Fruit fly (Drosophila melanogaster): Measurements from ENCODE around the gene Axs.

Gene Axs

DNA sequence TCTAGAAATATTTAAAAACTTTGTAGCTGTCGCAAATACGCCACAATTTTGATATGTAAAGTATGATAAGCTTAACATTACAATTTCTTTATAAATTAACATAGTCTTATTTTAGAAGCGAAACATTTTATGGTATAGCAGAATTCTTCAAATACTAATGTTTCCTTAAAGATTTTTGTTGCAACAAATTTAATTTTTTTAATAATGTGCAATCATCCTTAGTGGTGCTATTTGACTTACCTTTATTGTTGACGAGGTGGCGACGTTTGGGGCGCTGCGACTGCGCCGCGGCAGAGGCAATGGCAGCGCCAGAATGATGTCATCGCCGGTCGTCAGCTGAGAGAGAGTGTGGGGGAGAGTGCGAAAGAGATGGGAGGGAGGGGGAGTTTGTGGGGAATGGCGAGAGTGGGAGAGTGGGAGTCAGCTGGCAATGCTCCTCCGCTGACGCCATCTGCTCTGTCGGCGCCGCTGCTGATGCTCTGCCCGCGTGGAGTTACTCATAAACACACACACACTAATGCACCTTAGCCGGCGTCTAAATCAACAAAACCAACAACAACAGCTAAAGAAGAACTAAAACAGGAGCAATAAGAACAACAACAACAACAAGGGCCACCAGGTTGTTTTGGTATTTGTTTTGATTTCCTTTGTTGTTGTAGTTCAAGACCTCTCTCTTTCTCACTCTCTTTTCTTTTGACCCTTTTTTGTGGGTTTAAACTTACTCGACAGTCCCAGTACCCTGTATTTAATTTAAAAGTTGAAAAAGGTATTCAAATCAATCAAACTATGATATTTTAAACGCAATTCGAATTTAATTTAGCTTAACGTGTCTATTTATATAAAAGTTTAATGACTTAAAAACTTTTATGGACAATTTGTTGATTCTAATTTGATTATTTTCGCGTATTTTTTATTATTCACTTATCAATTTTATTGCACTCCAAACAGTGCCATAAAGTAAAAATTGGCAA lies 39.8 kb upstream of the Axs start (continued):
- TF ChIP-seq ham (GFP tag; IDR thresholded peaks at IDR 0.05) (no peak), Dad (GFP tag; optimal IDR thresholded peaks at IDR 0.05) (no peak), Ravus (GFP tag; IDR thresholded peaks at IDR 0.05) (peak; percentile 15; the same call in 1 of the 2 replicates), maf-S (GFP tag; optimal IDR thresholded peaks at IDR 0.05) (peak; percentile 46), mld (GFP tag; IDR thresholded peaks at IDR 0.05; ENCODE audit: partially characterized antibody) (no peak), hbn (GFP tag; IDR thresholded peaks at IDR 0.05; ENCODE audit: partially characterized antibody) (no peak), gcm (GFP tag; optimal IDR thresholded peaks at IDR 0.05) (peak; percentile 71), zen (tag; optimal IDR thresholded peaks at IDR 0.05) (no peak), grn (GFP tag; optimal IDR thresholded peaks at IDR 0.05) (no peak), vvl (GFP tag; IDR thresholded peaks at IDR 0.05) (peak; percentile 51), Doc3 (GFP tag; IDR thresholded peaks at IDR 0.05; ENCODE audit: partially characterized antibody) (no peak), bsh (GFP tag; optimal IDR thresholded peaks at IDR 0.05) (peak in 1 of 2 experiments; percentile 81), TFAM (GFP tag; optimal IDR thresholded peaks at IDR 0.05) (no peak)

DNA sequence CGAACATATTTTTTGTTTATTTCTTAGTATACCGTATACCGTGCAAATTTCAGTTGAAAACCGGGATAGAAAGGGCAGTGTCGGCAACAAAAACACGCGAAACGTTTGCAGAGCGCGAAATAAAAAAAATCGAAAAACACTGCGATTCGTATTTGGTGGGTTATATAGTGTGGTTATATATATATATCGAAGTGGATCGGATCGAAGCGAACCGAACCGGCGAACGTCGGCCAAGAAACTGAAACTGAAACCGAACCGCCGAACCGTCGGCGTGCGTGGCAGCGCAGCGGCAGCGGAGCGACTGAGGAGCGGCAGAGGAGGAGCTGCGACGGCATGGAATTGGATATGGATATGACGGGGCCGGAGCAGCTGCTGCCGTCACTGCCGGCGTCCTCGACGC lies 37.5 kb upstream of the Axs start, which contains the start of the genes CG32572 and CG34325:
CG32572 (plus strand) TSS at position 16 of the 400 bp plus-strand sequence.
CG34325 (minus strand) TSS at position 244 of the 400 bp plus-strand sequence.
- TF ChIP-seq ci (GFP tag; IDR thresholded peaks at IDR 0.05), result 0 out of 3 replicates have a peak, but pooled peaks have one; percentile 16
- TF ChIP-seq CG13894 (tag; optimal IDR thresholded peaks at IDR 0.05), result peak; percentile 2
- no peak for TF ChIP-seq Tbp (GFP tag; optimal IDR thresholded peaks at IDR 0.05)
- TF ChIP-seq CG16779 (GFP tag; IDR thresholded peaks at IDR 0.05), result 0 out of 2 replicates have a peak, but pooled peaks have one; percentile 8
- TF ChIP-seq Deaf1 (tag; optimal IDR thresholded peaks at IDR 0.05), result peak; percentile 73
- TF ChIP-seq Med (GFP tag), result peak; percentile 11
- peak; percentile 54; the same call in 1 of the 3 replicates for TF ChIP-seq CG14050 (GFP tag; IDR thresholded peaks at IDR 0.05)
- no peak for TF ChIP-seq psq (GFP tag; optimal IDR thresholded peaks at IDR 0.05)
- TF ChIP-seq CG6654 (GFP tag; optimal IDR thresholded peaks at IDR 0.05), result no peak
- TF ChIP-seq sens (GFP tag), result peak; percentile 17
- no peak for TF ChIP-seq Bteb2 (GFP tag; optimal IDR thresholded peaks at IDR 0.05)
- TF ChIP-seq Adf1 (GFP tag; IDR thresholded peaks at IDR 0.05), result peak; percentile 91

DNA sequence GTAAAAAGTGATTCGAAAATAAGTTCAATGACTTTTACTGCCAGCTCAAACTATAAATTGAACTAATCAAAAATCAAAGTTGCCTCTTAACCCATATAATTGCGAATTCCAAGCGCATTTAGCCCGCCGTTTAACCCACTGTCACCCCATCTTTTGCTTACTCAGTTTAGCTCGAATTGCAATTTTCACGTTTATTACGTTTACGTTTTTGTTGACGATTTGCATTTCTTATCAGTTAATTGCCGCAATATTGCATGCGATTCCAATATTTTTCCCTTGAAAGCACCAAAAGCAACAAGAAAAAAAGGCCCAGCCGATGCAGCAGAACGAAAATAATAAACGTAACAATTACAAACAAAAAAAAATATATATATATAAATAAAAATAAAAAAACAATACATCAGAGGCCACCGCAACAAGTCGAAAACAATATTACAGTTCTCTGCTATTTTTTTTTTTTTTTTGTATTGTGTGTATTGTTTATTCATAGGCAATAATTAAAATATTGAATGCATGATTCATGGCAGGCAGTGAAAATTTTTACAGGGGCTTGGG lies 34.6 kb upstream of the Axs start:
- TF ChIP-seq lbe (GFP tag; optimal IDR thresholded peaks at IDR 0.05) (peak; percentile 6), Antp (GFP tag; optimal IDR thresholded peaks at IDR 0.05) (no peak)

DNA sequence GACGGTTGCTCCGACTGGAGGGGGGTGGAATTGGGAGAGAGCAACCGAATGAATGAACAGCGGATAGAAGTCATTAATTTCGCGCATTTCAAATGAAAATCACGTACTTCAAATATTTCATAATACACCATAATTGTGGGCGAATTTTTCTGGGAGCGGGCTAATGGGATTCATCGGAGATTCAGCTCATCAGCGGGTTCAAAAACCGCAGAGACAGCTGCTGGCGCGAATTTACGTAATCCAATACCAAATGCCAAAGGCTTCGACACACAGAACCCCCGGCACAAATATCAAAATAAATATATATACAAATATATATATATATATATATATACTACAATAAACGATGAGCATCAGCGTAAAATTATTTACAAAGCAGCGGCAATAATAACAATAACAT lies 33.0 kb upstream of the Axs start:
- TF ChIP-seq CG3838 (GFP tag; optimal IDR thresholded peaks at IDR 0.05), result no peak
- no peak for TF ChIP-seq CG8388 (GFP tag; optimal IDR thresholded peaks at IDR 0.05)
- TF ChIP-seq CG13123 (GFP tag; optimal IDR thresholded peaks at IDR 0.05), result no peak
- no peak for TF ChIP-seq HLH4C (GFP tag; IDR thresholded peaks at IDR 0.05; ENCODE audit: partially characterized antibody)
- TF ChIP-seq CG3407 (GFP tag; optimal IDR thresholded peaks at IDR 0.05), result no peak
- no peak for TF ChIP-seq Hr51 (GFP tag; optimal IDR thresholded peaks at IDR 0.05)
- TF ChIP-seq klu (GFP tag; IDR thresholded peaks at IDR 0.05), result no peak
- no peak for TF ChIP-seq CG31388 (GFP tag; optimal IDR thresholded peaks at IDR 0.05)
- TF ChIP-seq CG7745 (tag; optimal IDR thresholded peaks at IDR 0.05), result no peak
- no peak for TF ChIP-seq corto (GFP tag; optimal IDR thresholded peaks at IDR 0.05)
- no peak for TF ChIP-seq CG11723 (GFP tag; optimal IDR thresholded peaks at IDR 0.05)
- no peak for TF ChIP-seq Doc2 (GFP tag; IDR thresholded peaks at IDR 0.05)
- TF ChIP-seq Atf6 (GFP tag; IDR thresholded peaks at IDR 0.05), result no peak
- no peak for TF ChIP-seq dan (GFP tag; IDR thresholded peaks at IDR 0.05)
- no peak for TF ChIP-seq CG8924 (tag; optimal IDR thresholded peaks at IDR 0.05)
- no peak for TF ChIP-seq CG8281 (tag; optimal IDR thresholded peaks at IDR 0.05)
- TF ChIP-seq CG17385 (GFP tag; optimal IDR thresholded peaks at IDR 0.05), result no peak
- TF ChIP-seq D19B (GFP tag; optimal IDR thresholded peaks at IDR 0.05), result no peak

Data from whole organism, embryonic.